Fruit fly (Drosophila melanogaster): ENCODE measurements around the gene CG2150.

The CG2150 gene

DNA sequence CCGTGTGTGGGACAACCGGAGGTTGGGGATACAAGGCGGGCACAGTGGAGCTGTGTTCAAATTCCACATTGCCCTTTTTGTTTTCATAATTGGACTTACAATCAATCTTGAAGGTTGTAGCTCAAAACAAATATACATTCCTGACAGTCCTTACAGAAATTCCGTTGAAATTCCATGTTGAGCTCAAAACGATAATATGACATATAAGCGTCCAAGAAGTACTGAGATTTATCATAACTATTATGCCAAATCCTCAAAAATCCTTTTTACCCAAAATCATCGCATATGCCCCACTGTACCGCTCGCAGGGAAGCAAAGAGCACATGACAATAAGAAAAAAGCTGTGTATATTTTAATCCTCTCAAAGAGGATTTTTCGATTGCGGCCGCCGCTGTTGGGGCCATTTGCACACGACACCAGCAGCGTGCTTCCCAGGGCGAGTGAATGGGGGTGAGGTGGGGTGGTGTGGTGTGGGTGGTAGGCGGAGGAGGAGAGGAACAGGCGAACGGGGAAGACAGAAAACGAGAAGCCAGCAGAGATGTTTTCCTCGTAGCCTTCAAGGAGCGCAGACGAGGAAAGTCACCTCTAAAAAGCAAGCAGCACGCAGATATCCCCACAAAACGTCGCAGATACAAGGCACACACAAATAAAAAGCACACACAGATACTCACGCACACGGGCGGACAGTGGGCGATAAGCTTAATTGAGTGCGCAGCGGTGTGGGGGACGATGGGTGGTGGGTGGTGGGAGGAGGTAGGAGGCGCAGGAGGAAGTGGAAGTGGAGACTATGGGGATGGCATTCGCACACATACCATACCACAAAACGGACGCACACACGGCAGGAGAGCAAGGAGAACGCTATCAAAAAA, 47.0 kb downstream of the CG2150 start (continued):
- TF ChIP-seq CG11504 (tag; optimal IDR thresholded peaks at IDR 0.05) (peak; percentile 76), aop (GFP tag; IDR thresholded peaks at IDR 0.05) (no peak), CG6791 (GFP tag; IDR thresholded peaks at IDR 0.05; ENCODE audit: partially characterized antibody) (no peak), Poxn (GFP tag; IDR thresholded peaks at IDR 0.05) (no peak), da (GFP tag; optimal IDR thresholded peaks at IDR 0.05) (no peak), H15 (GFP tag; IDR thresholded peaks at IDR 0.05) (0 out of 3 replicates have a peak, but pooled peaks have one; percentile 36), CG10565 (GFP tag; optimal IDR thresholded peaks at IDR 0.05) (no peak), croc (GFP tag; conservative IDR thresholded peaks at IDR 0.05) (peak; percentile 53; the same call in 2 of the 3 replicates), Hsf (GFP tag; optimal IDR thresholded peaks at IDR 0.05) (peak; percentile 63), CG1832 (GFP tag; optimal IDR thresholded peaks at IDR 0.05) (no peak), gcm2 (GFP tag; optimal IDR thresholded peaks at IDR 0.05) (no peak), salm (tag; optimal IDR thresholded peaks at IDR 0.05) (peak; percentile 2), CG15514 (GFP tag; optimal IDR thresholded peaks at IDR 0.05) (peak; percentile 50), E2f2 (GFP tag; IDR thresholded peaks at IDR 0.05) (peak; percentile 43; the same call in 1 of the 2 replicates), CG3407 (GFP tag; optimal IDR thresholded peaks at IDR 0.05) (peak; percentile 5), insv (GFP tag; optimal IDR thresholded peaks at IDR 0.05) (no peak), CG10147 (GFP tag; optimal IDR thresholded peaks at IDR 0.05) (peak; percentile 72), TFAM (GFP tag; optimal IDR thresholded peaks at IDR 0.05) (no peak), MESR4 (GFP tag; optimal IDR thresholded peaks at IDR 0.05) (no peak), CG12659 (GFP tag; optimal IDR thresholded peaks at IDR 0.05) (peak; percentile 58), CG17328 (GFP tag; IDR thresholded peaks at IDR 0.05) (peak; percentile 39; the same call in 1 of the 2 replicates), NC2α (GFP tag; optimal IDR thresholded peaks at IDR 0.05) (no peak), slbo (GFP tag; IDR thresholded peaks at IDR 0.05) (peak; percentile 67), CG11398 (GFP tag; optimal IDR thresholded peaks at IDR 0.05) (peak; percentile 44), CG43689 (GFP tag; IDR thresholded peaks at IDR 0.05) (no peak), Sox100B (GFP tag; optimal IDR thresholded peaks at IDR 0.05) (peak; percentile 59), Trl (optimal IDR thresholded peaks at IDR 0.05) (no peak), Trl (GFP tag; optimal IDR thresholded peaks at IDR 0.05) (peak; percentile 55), BtbVII (GFP tag; optimal IDR thresholded peaks at IDR 0.05) (peak; percentile 54), fd102C (GFP tag; optimal IDR thresholded peaks at IDR 0.05) (no peak), E2f1 (GFP tag; IDR thresholded peaks at IDR 0.05) (peak; percentile 36; the same call in 1 of the 2 replicates), z (GFP tag; IDR thresholded peaks at IDR 0.05) (no peak), CG33213 (GFP tag; optimal IDR thresholded peaks at IDR 0.05) (peak; percentile 50), CG9817 (tag; optimal IDR thresholded peaks at IDR 0.05) (peak; percentile 58), en (GFP tag; optimal IDR thresholded peaks at IDR 0.05) (no peak), slou (GFP tag; optimal IDR thresholded peaks at IDR 0.05) (no peak), fu2 (GFP tag; optimal IDR thresholded peaks at IDR 0.05) (peak; percentile 55), dimm (GFP tag; IDR thresholded peaks at IDR 0.05) (no peak), B-H1 (GFP tag; IDR thresholded peaks at IDR 0.05) (0 out of 3 replicates have a peak, but pooled peaks have one; percentile 22), CG7556 (GFP tag; optimal IDR thresholded peaks at IDR 0.05) (peak; percentile 79), CG2120 (GFP tag; optimal IDR thresholded peaks at IDR 0.05) (peak; percentile 79), CG8359 (GFP tag; optimal IDR thresholded peaks at IDR 0.05; ENCODE audit: borderline replicate concordance) (no peak), al (GFP tag; IDR thresholded peaks at IDR 0.05) (peak; percentile 36; the same call in 1 of the 2 replicates), abd-A (tag; optimal IDR thresholded peaks at IDR 0.05) (peak; percentile 88), Dbx (GFP tag; IDR thresholded peaks at IDR 0.05) (0 out of 3 replicates have a peak, but pooled peaks have one; percentile 17), CG9727 (GFP tag; optimal IDR thresholded peaks at IDR 0.05) (peak; percentile 67), CG11247 (GFP tag; IDR thresholded peaks at IDR 0.05) (no peak), pita (GFP tag; optimal IDR thresholded peaks at IDR 0.05) (no peak), CG15696 (tag; optimal IDR thresholded peaks at IDR 0.05) (no peak)

Data from whole organism, embryonic.